Fruit fly (Drosophila melanogaster): Measurements from ENCODE around the gene Sod1.

The Sod1 gene

DNA sequence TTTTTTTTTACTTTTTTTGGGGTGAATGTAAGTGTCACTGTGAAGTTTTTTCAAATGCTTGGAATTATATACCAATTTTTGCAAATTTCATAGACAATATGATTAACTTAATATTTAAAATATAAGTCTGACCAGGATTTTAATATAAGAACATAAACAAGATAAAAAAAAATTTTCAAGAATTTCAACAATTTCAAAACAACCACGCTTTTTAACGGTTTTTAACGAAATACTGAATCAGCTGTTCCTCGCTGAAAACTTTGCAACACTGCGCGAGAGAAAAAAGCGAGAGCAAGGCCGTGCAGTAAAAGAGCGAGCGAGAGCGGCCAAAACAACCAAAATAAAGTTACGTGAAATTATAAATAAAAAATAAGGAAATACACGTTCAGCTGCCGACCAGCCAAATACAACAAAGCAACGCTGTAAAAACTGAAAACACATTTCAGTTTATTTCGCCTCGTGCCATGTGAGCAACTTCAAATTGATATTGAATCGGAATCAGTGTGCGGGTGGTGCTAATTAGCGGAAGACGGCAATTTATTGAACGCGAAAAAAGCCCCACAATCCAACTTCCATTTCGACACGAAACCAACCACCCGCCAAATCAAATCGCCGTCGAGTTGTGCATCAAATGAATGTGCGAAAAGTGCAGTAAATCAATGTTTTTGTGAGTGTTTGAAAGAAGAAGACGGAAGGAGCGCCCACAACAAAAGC, 17.2 kb downstream of the Sod1 start, which contains the start of the genes CG46439, Iyd and CG33947 (continued):
- peak; percentile 29 for TF ChIP-seq CG17829 (tag; optimal IDR thresholded peaks at IDR 0.05)
- no peak for TF ChIP-seq H2.0 (GFP tag; IDR thresholded peaks at IDR 0.05)
- TF ChIP-seq CG3163 (GFP tag; optimal IDR thresholded peaks at IDR 0.05) = no peak
- TF ChIP-seq Med (GFP tag) = peak; percentile 89
- peak; percentile 26 for TF ChIP-seq CG2120 (GFP tag; optimal IDR thresholded peaks at IDR 0.05)
- no peak for TF ChIP-seq CG12942 (GFP tag; optimal IDR thresholded peaks at IDR 0.05)
- peak; percentile 28 for TF ChIP-seq cwo (GFP tag; optimal IDR thresholded peaks at IDR 0.05)
- TF ChIP-seq oc (tag; optimal IDR thresholded peaks at IDR 0.05) = no peak
- peak; percentile 37 for TF ChIP-seq CG2116 (GFP tag; optimal IDR thresholded peaks at IDR 0.05)
- TF ChIP-seq crol (GFP tag; IDR thresholded peaks at IDR 0.05) = no peak
- peak; percentile 95 for TF ChIP-seq CG10267 (tag; optimal IDR thresholded peaks at IDR 0.05)
- 0 out of 3 replicates have a peak, but pooled peaks have one; percentile 31 for TF ChIP-seq Doc3 (GFP tag; IDR thresholded peaks at IDR 0.05; ENCODE audit: partially characterized antibody)
- TF ChIP-seq Neu2 (GFP tag; optimal IDR thresholded peaks at IDR 0.05; ENCODE audit: borderline replicate concordance) = no peak
- peak; percentile 39 for TF ChIP-seq kni (GFP tag; optimal IDR thresholded peaks at IDR 0.05)
- 0 out of 3 replicates have a peak, but pooled peaks have one; percentile 19 for TF ChIP-seq ken (GFP tag; IDR thresholded peaks at IDR 0.05)
- TF ChIP-seq D (optimal IDR thresholded peaks at IDR 0.05) = no peak
- TF ChIP-seq D (GFP tag; optimal IDR thresholded peaks at IDR 0.05) = no peak
- TF ChIP-seq bowl (GFP tag; IDR thresholded peaks at IDR 0.05) = no peak
- TF ChIP-seq ssp (GFP tag; IDR thresholded peaks at IDR 0.05) = no peak
- no peak for TF ChIP-seq stc (GFP tag; IDR thresholded peaks at IDR 0.05)
- TF ChIP-seq crp (GFP tag; optimal IDR thresholded peaks at IDR 0.05) = peak; percentile 70 to 93
- TF ChIP-seq Drgx (GFP tag; IDR thresholded peaks at IDR 0.05) = peak; percentile 71
- TF ChIP-seq NC2β (GFP tag; optimal IDR thresholded peaks at IDR 0.05) = peak; percentile 26
- no peak for TF ChIP-seq Hr39 (optimal IDR thresholded peaks at IDR 0.05)
- no peak for TF ChIP-seq CG2202 (tag; optimal IDR thresholded peaks at IDR 0.05)
- TF ChIP-seq CG4820 (GFP tag; optimal IDR thresholded peaks at IDR 0.05) = no peak
- TF ChIP-seq CG11723 (GFP tag; optimal IDR thresholded peaks at IDR 0.05) = no peak
- peak; percentile 18 for TF ChIP-seq trem (tag; optimal IDR thresholded peaks at IDR 0.05)
- no peak for TF ChIP-seq CG9817 (tag; optimal IDR thresholded peaks at IDR 0.05)
- TF ChIP-seq tin (GFP tag; optimal IDR thresholded peaks at IDR 0.05) = no peak
- TF ChIP-seq Gsc (GFP tag; IDR thresholded peaks at IDR 0.05) = no peak
- TF ChIP-seq Myb (GFP tag; optimal IDR thresholded peaks at IDR 0.05) = peak; percentile 93
- no peak for TF ChIP-seq sd (tag; optimal IDR thresholded peaks at IDR 0.05)
- TF ChIP-seq Adf1 (GFP tag; IDR thresholded peaks at IDR 0.05) = no peak
- peak; percentile 71 for TF ChIP-seq CG15514 (GFP tag; optimal IDR thresholded peaks at IDR 0.05)
- peak; percentile 24 for TF ChIP-seq CG7556 (GFP tag; optimal IDR thresholded peaks at IDR 0.05)
- no peak for TF ChIP-seq Opbp (GFP tag; IDR thresholded peaks at IDR 0.05; ENCODE audit: partially characterized antibody)
- no peak for TF ChIP-seq CG14014 (GFP tag; IDR thresholded peaks at IDR 0.05)
- no peak for TF ChIP-seq Nf-YA (GFP tag; IDR thresholded peaks at IDR 0.05)
- TF ChIP-seq pzg (GFP tag; optimal IDR thresholded peaks at IDR 0.05) = peak; percentile 37
- no peak for TF ChIP-seq NFAT (GFP tag; IDR thresholded peaks at IDR 0.05)
- TF ChIP-seq bbx (GFP tag; IDR thresholded peaks at IDR 0.05; ENCODE audit: partially characterized antibody) = no peak
- TF ChIP-seq Asciz (GFP tag; optimal IDR thresholded peaks at IDR 0.05) = peak; percentile 9
- TF ChIP-seq run (tag; optimal IDR thresholded peaks at IDR 0.05) = no peak
- peak; percentile 4 for TF ChIP-seq chn (GFP tag; optimal IDR thresholded peaks at IDR 0.05)
- TF ChIP-seq hkb (optimal IDR thresholded peaks at IDR 0.05) = no peak
- peak; percentile 37; the same call in 1 of the 2 replicates for TF ChIP-seq hkb (GFP tag; IDR thresholded peaks at IDR 0.05)
- TF ChIP-seq Nf-YB (GFP tag; optimal IDR thresholded peaks at IDR 0.05) = no peak
- TF ChIP-seq sima (GFP tag; optimal IDR thresholded peaks at IDR 0.05) = no peak
- no peak for TF ChIP-seq CG12769 (tag; optimal IDR thresholded peaks at IDR 0.05)

Data from whole organism, embryonic.